Fruit fly (Drosophila melanogaster): Measurements from ENCODE around the gene CG33290.
A peak's percentile ranks its signal among the peaks of the same experiment; 100 is the strongest.

CG33290 gene

dm6 chr3L:21539245-21540196 is 2.6 kb upstream of the CG33290 start, which contains the start of the genes COX8 and VhaM9.7-b (continued):
- no peak for TF ChIP-seq lov (optimal IDR thresholded peaks at IDR 0.05)
- 0 out of 3 replicates have a peak, but pooled peaks have one; percentile 8 for TF ChIP-seq lov (GFP tag; IDR thresholded peaks at IDR 0.05)
- peak; percentile 80 for TF ChIP-seq slbo (GFP tag; IDR thresholded peaks at IDR 0.05)
- no peak for TF ChIP-seq Eip74EF (GFP tag; optimal IDR thresholded peaks at IDR 0.05)
- peak; percentile 40 for TF ChIP-seq CG10543 (GFP tag; optimal IDR thresholded peaks at IDR 0.05)
- TF ChIP-seq Scr (GFP tag; IDR thresholded peaks at IDR 0.05; ENCODE audit: partially characterized antibody) = peak; percentile 77
- TF ChIP-seq sens-2 (GFP tag; IDR thresholded peaks at IDR 0.05) = no peak
- TF ChIP-seq CG31441 (GFP tag; IDR thresholded peaks at IDR 0.05) = no peak
- peak; percentile 27 for TF ChIP-seq tio (GFP tag; optimal IDR thresholded peaks at IDR 0.05)
- TF ChIP-seq D19B (GFP tag; optimal IDR thresholded peaks at IDR 0.05) = peak; percentile 21
- TF ChIP-seq CG18262 (tag; optimal IDR thresholded peaks at IDR 0.05) = no peak
- TF ChIP-seq CG7786 (GFP tag; optimal IDR thresholded peaks at IDR 0.05) = peak; percentile 30
- 0 out of 2 replicates have a peak, but pooled peaks have one; percentile 30 for TF ChIP-seq E2f2 (GFP tag; IDR thresholded peaks at IDR 0.05)
- TF ChIP-seq ac (GFP tag; optimal IDR thresholded peaks at IDR 0.05) = no peak
- TF ChIP-seq da (GFP tag; optimal IDR thresholded peaks at IDR 0.05) = no peak
- TF ChIP-seq ssp (GFP tag; IDR thresholded peaks at IDR 0.05) = peak; percentile 45
- TF ChIP-seq ken (GFP tag; IDR thresholded peaks at IDR 0.05) = no peak; the same call in 2 of the 3 replicates
- TF ChIP-seq gce (GFP tag; IDR thresholded peaks at IDR 0.05) = no peak
- no peak for TF ChIP-seq CoRest (tag; optimal IDR thresholded peaks at IDR 0.05)
- TF ChIP-seq CG12744 (GFP tag; optimal IDR thresholded peaks at IDR 0.05) = no peak
- no peak for TF ChIP-seq CG10565 (GFP tag; optimal IDR thresholded peaks at IDR 0.05)
- TF ChIP-seq CG30403 (GFP tag; optimal IDR thresholded peaks at IDR 0.05) = peak; percentile 81
- TF ChIP-seq CG17385 (GFP tag; optimal IDR thresholded peaks at IDR 0.05) = peak; percentile 97
- no peak for TF ChIP-seq bcd (GFP tag; optimal IDR thresholded peaks at IDR 0.05)
- TF ChIP-seq CG10274 (GFP tag; optimal IDR thresholded peaks at IDR 0.05) = no peak
- peak; percentile 62; the same call in 1 of the 2 replicates for TF ChIP-seq lmd (GFP tag; IDR thresholded peaks at IDR 0.05)
- no peak for TF ChIP-seq pita (GFP tag; optimal IDR thresholded peaks at IDR 0.05)
- peak; percentile 13 for TF ChIP-seq Dip3 (GFP tag; optimal IDR thresholded peaks at IDR 0.05)
- TF ChIP-seq br (optimal IDR thresholded peaks at IDR 0.05) = no peak
- TF ChIP-seq CG7372 (GFP tag; IDR thresholded peaks at IDR 0.05) = no peak; the same call in none of the 2 replicates
- peak; percentile 1; the same call in 1 of the 2 replicates for TF ChIP-seq Ravus (GFP tag; IDR thresholded peaks at IDR 0.05)
- peak; percentile 57; the same call in 1 of the 3 replicates for TF ChIP-seq CG2199 (GFP tag; IDR thresholded peaks at IDR 0.05)
- TF ChIP-seq phol (tag; optimal IDR thresholded peaks at IDR 0.05) = peak; percentile 77
- TF ChIP-seq CG18619 (GFP tag; optimal IDR thresholded peaks at IDR 0.05) = peak; percentile 40
- no peak for TF ChIP-seq CG14965 (GFP tag; optimal IDR thresholded peaks at IDR 0.05; ENCODE audit: borderline replicate concordance)
- peak; percentile 86 for TF ChIP-seq CG9797 (GFP tag; optimal IDR thresholded peaks at IDR 0.05)
- no peak for TF ChIP-seq trh (GFP tag; optimal IDR thresholded peaks at IDR 0.05)
- no peak for TF ChIP-seq CG17612 (GFP tag; IDR thresholded peaks at IDR 0.05)
- peak; percentile 80 for TF ChIP-seq Dll (GFP tag; IDR thresholded peaks at IDR 0.05; ENCODE audit: partially characterized antibody)
- peak; percentile 93 for TF ChIP-seq BEAF-32 (GFP tag; optimal IDR thresholded peaks at IDR 0.05)
- TF ChIP-seq Meics (GFP tag; optimal IDR thresholded peaks at IDR 0.05) = no peak
- peak; percentile 67 for TF ChIP-seq Sox100B (GFP tag; optimal IDR thresholded peaks at IDR 0.05)
- no peak for TF ChIP-seq twi (tag; optimal IDR thresholded peaks at IDR 0.05)
- TF ChIP-seq CG4617 (GFP tag; optimal IDR thresholded peaks at IDR 0.05; ENCODE audit: borderline replicate concordance) = peak; percentile 77
- TF ChIP-seq prd (optimal IDR thresholded peaks at IDR 0.05) = no peak
- TF ChIP-seq prd (GFP tag; IDR thresholded peaks at IDR 0.05) = peak; percentile 78; the same call in 2 of the 3 replicates
- peak; percentile 24 for TF ChIP-seq NC2β (GFP tag; optimal IDR thresholded peaks at IDR 0.05)
- TF ChIP-seq Tbp (GFP tag; optimal IDR thresholded peaks at IDR 0.05) = no peak
- TF ChIP-seq kni (GFP tag; optimal IDR thresholded peaks at IDR 0.05) = no peak

Measured in whole organism, embryonic.